Worm (Caenorhabditis elegans): Measurements from ENCODE around the gene E02H4.2.

Gene E02H4.2

DNA sequence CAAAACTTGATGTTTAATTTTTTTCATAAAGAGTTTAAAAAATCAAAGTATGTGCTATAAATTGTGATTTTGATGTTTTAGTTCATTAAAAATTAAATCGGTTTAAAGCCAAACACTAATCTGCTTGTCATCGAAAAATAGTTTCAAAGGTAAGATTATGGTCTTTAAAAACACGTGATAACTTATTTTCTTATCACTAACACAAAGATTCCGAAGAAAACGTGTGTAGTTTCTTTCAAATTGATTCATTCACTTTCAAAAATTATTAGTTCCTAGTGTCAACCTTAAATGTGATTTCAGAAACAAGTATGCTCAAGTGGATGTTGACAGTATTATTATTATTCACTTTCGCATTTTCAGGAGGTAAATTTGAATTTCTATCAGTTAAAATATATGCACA is 25.5 kb downstream of the E02H4.2 start, which contains the start of gene E02H4.7:
TSS of gene E02H4.7 (plus strand) at position 301 of the 400 bp plus-strand sequence.
- TF ChIP-seq mab-5 (tag; optimal IDR thresholded peaks at IDR 0.05) (no peak), F13H6.1 (tag; optimal IDR thresholded peaks at IDR 0.05) (no peak), mdl-1 (tag; optimal IDR thresholded peaks at IDR 0.05) (no peak)

DNA sequence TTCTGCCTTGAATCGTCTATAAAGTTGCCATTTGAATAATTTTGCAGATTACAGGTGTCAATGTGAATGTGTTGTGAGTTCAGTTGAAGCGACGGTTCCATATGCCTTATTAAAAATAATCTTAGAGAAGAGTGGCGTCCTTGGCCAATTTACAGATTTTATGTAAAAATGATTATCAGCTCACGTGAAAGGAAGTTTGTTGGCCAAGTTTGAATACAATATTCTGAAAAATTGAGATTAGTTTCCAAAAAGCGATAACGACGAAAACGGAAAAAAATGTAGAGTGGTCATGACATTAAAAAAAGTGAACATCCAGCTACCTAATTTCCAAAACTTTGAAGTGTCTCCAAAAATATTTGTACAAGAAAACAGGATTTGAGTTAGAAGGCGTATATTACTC is 26.4 kb downstream of the E02H4.2 start, which contains the start of gene E02H4.5:
TSS of gene E02H4.5 (minus strand) at position 101 of the 400 bp plus-strand sequence.
- TF ChIP-seq lin-39 (tag; optimal IDR thresholded peaks at IDR 0.05) (no peak), unc-39 (tag; optimal IDR thresholded peaks at IDR 0.05) (no peak), crh-2 (tag; optimal IDR thresholded peaks at IDR 0.05) (no peak), nhr-6 (tag; optimal IDR thresholded peaks at IDR 0.05) (no peak), elt-3 (tag; optimal IDR thresholded peaks at IDR 0.05) (no peak), C34F6.9 (tag; optimal IDR thresholded peaks at IDR 0.05) (no peak), lin-11 (tag; optimal IDR thresholded peaks at IDR 0.05) (no peak), ztf-1 (GFP tag; conservative IDR thresholded peaks at IDR 0.05) (no peak), nhr-10 (tag; optimal IDR thresholded peaks at IDR 0.05) (no peak), nhr-21 (tag; optimal IDR thresholded peaks at IDR 0.05) (no peak), gmeb-1 (tag; optimal IDR thresholded peaks at IDR 0.05) (no peak), lin-13 (GFP tag; optimal IDR thresholded peaks at IDR 0.05) (no peak), unc-55 (GFP tag; optimal IDR thresholded peaks at IDR 0.05) (no peak), ztf-11 (tag; optimal IDR thresholded peaks at IDR 0.05) (no peak), nhr-129 (tag; optimal IDR thresholded peaks at IDR 0.05) (no peak)

DNA sequence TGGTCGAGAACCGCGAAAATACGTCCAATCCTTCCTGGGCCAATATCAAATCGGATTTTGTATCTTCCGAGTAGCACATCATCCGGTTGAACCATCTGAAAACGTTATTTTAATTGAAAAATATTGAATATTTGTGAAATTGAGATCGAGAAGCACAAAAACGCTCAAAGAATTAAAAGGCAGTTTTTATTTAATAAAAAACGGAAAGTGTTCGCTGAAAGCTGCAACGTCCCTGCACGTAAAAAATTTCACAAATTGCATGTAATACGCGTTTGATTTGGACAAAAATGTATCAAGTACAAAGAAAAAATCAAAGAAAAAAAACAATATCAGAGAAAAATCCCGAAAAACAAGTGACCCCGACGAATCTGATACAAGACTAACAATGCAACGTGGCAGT is 29.4 kb downstream of the E02H4.2 start, which contains the start of gene E02H4.6:
TSS of gene E02H4.6 (minus strand) at position 101 of the 400 bp plus-strand sequence.
- no peak for TF ChIP-seq nhr-77 (tag; optimal IDR thresholded peaks at IDR 0.05)
- no peak for TF ChIP-seq elt-3 (tag; optimal IDR thresholded peaks at IDR 0.05)

DNA sequence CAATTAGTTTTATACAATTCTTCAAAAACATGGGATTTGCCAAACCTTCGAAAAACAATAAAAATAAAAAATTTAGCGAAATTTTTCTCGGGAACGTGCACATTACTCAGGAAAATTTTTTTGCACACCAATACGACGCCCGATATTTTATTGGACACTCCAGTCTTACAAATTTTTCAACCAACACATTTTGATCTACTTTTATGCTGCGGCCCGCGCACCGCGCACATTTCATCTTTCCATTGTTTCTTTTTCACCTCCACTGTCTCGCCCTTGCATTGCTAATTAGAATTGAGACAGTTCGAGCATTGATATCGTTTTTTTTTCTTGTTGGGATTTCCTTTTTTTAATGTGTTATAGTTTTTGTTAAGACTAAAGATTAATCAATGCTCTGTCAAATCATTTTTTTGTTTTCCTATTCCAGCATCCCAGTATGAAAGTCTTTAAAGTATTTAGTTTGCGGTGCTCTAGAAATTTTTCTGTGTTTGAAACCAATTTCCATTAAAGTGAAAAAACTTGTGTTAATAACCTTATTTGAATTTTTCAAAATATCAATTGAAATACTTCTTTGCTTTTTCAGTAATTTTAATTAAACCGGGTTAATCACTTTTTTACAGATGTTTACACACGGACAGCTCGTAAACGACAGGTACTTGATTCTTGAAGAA is 33.9 kb downstream of the E02H4.2 start, which contains the start of gene K04C1.5:
TSS of gene K04C1.5 (plus strand) at position 618 of the 668 bp plus-strand sequence.
- TF ChIP-seq lin-39 (tag; optimal IDR thresholded peaks at IDR 0.05) (no peak), zag-1 (tag; optimal IDR thresholded peaks at IDR 0.05) (no peak), gmeb-1 (tag; optimal IDR thresholded peaks at IDR 0.05) (no peak), peb-1 (tag; optimal IDR thresholded peaks at IDR 0.05) (no peak), lin-11 (tag; optimal IDR thresholded peaks at IDR 0.05) (no peak), mbf-1 (tag; optimal IDR thresholded peaks at IDR 0.05) (no peak), ama-1 (optimal IDR thresholded peaks at IDR 0.05) (no peak), ztf-4 (tag; optimal IDR thresholded peaks at IDR 0.05) (no peak), ZK546.5 (tag; optimal IDR thresholded peaks at IDR 0.05) (no peak), unc-39 (tag; optimal IDR thresholded peaks at IDR 0.05) (no peak)

DNA sequence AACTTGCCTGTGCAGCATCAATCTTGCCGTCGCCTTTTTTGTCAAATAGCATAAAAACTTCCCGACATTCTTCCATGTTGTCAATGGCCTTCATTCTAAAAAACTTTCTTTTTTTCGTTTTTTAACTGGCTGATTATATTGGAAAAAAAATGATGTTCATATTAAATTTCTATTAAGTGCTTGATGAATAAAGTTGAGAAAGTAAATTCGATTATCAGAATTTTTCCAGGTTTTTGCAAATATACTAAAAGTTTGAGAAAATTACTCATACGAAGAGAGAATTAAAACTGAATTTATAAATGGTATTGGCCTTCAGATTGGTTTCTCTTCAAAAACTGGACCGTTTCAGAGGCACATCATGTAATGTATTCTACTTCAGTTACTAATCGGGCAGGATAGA is 34.9 kb downstream of the E02H4.2 start, which contains the start of gene mlc-6:
TSS of gene mlc-6 (minus strand) at position 101 of the 400 bp plus-strand sequence.
- no peak for TF ChIP-seq ZK546.5 (tag; optimal IDR thresholded peaks at IDR 0.05)
- no peak for TF ChIP-seq dmd-4 (tag; optimal IDR thresholded peaks at IDR 0.05)
- no peak for TF ChIP-seq elt-3 (tag; optimal IDR thresholded peaks at IDR 0.05)
- TF ChIP-seq nhr-10 (tag; optimal IDR thresholded peaks at IDR 0.05) = no peak
- no peak for TF ChIP-seq peb-1 (tag; optimal IDR thresholded peaks at IDR 0.05)
- TF ChIP-seq crh-2 (tag; optimal IDR thresholded peaks at IDR 0.05) = no peak

DNA sequence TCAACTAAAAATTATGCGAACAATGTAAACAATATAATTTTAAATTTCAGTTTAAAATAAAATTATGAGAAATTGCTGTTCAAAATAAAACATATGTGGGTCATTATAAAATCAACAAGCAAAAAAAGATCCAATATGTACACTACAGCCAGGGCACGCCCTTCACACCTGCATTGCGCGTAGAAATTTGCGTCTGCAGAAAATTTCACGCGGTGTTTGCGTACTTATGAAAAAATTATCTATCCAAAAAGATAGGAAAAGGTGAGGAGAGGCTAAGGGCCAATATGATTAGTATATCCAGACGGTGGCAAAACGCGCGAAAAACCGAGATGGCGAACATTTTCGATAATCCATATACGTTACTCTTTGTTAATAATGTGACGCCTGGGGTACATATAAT is 36.9 kb downstream of the E02H4.2 start:
- TF ChIP-seq gmeb-1 (tag; optimal IDR thresholded peaks at IDR 0.05) (no peak), dmd-4 (tag; optimal IDR thresholded peaks at IDR 0.05) (no peak), nhr-6 (tag; optimal IDR thresholded peaks at IDR 0.05) (no peak), ztf-11 (tag; optimal IDR thresholded peaks at IDR 0.05) (no peak), egl-27 (tag; optimal IDR thresholded peaks at IDR 0.05) (no peak), lin-13 (GFP tag; optimal IDR thresholded peaks at IDR 0.05) (peak; percentile 22), unc-55 (GFP tag; optimal IDR thresholded peaks at IDR 0.05) (peak; percentile 2), unc-39 (tag; optimal IDR thresholded peaks at IDR 0.05) (no peak), aly-2 (tag; optimal IDR thresholded peaks at IDR 0.05) (no peak)

DNA sequence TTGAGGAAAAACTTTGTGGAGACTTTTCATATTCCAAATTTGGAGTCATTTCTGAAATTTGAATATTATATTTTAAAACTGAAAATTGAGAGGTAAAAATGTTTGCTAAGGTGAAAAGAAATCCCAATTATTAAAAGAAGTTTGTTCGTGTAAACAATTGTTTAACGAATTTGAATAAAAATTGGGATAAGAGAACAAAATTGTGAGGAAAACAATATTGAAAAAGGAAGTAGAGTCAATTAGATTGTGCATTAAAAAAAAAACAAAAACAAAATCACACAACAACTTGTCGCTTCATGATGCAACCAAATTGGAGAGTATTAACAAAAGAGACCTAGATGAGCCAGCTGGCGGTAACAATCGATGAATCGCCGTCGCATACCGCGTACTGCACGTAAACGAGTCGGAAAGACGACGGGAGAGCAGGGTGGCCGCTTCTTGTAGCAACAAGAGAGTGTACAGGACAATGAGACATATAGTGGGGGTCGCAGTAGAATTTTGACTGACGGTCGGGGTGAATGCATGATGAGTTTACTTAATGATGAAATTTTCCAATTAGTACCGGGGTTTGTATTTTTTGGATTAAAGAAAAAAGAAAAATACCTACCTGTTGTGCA is 38.0 kb downstream of the E02H4.2 start, which contains the start of gene K04C1.3:
TSS of gene K04C1.3 (minus strand) at position 51 of the 617 bp plus-strand sequence.
- TF ChIP-seq nhr-12 (tag; optimal IDR thresholded peaks at IDR 0.05) = no peak
